Worm (Caenorhabditis elegans) whole organism, midembryonic: Measurements from ENCODE around the gene emb-27.

Source experiments
- T22C8.4 ChIP-seq: fragments of 200-800 bp; sonication (Bioruptor generic); IDR thresholded peaks from 2 replicates; pipeline ENCODE4 v1.3.6; 2022; ENCODE audit warnings: missing genetic modification characterization, missing compliant biosample characterization
- cog-1 ChIP-seq: sonication (generic microtip); optimal IDR thresholded peaks from 2 replicates; lab custom pipeline; 2016; ENCODE audit warnings: missing genetic modification characterization, missing compliant biosample characterization
- flt-1 ChIP-seq: fragments of 200-800 bp; sonication (Bioruptor generic); IDR thresholded peaks from 2 replicates; pipeline ENCODE4 v1.3.6; 2022; ENCODE audit warnings: missing genetic modification characterization, missing compliant biosample characterization
- klf-2 ChIP-seq: fragments of 200-800 bp; sonication (Bioruptor generic); conservative IDR thresholded peaks from 2 replicates; pipeline ENCODE4 v1.3.6; 2022; ENCODE audit warnings: missing genetic modification reagents, missing genetic modification characterization, missing compliant biosample characterization
- med-1 ChIP-seq: sonication (generic microtip); optimal IDR thresholded peaks from 2 replicates; lab custom pipeline; 2017; ENCODE audit warnings: missing genetic modification characterization, mild to moderate bottlenecking, missing compliant biosample characterization, antibody characterized with exemption, missing genetic modification reagents; ENCODE audit not compliant: insufficient read depth
- ref-1 ChIP-seq: fragments of 200-800 bp; sonication (Bioruptor generic); conservative IDR thresholded peaks from 2 replicates; pipeline ENCODE4 v1.3.6; 2022; ENCODE audit warnings: missing genetic modification reagents, missing genetic modification characterization, missing compliant biosample characterization
- tab-1 ChIP-seq: fragments of 200-800 bp; sonication (Bioruptor generic); IDR thresholded peaks from 2 replicates; pipeline ENCODE4 v1.3.6; 2022; ENCODE audit warnings: missing genetic modification characterization, missing compliant biosample characterization
- ztf-23 ChIP-seq: fragments of 200-800 bp; sonication (Bioruptor generic); IDR thresholded peaks from 2 replicates; pipeline ENCODE4 v1.3.6; 2022; ENCODE audit warnings: missing genetic modification reagents, missing genetic modification characterization, missing compliant biosample characterization
- ztf-29 ChIP-seq: fragments of 200-800 bp; sonication (Bioruptor generic); IDR thresholded peaks from 2 replicates; pipeline ENCODE4 v1.3.6; 2022; ENCODE audit warnings: missing genetic modification reagents, missing genetic modification characterization, missing compliant biosample characterization

- no peak for TF ChIP-seq ztf-23 (GFP tag; lab: Robert Waterston, UW)
- no peak for TF ChIP-seq flt-1
- TF ChIP-seq ref-1 (GFP tag; lab: Robert Waterston, UW), result no peak
- no peak for TF ChIP-seq tab-1
- no peak for TF ChIP-seq klf-2 (GFP tag; lab: Robert Waterston, UW)
- TF ChIP-seq ztf-29 (GFP tag; lab: Robert Waterston, UW), result no peak
- no peak for TF ChIP-seq T22C8.4 (GFP tag; lab: Robert Waterston, UW)
- TF ChIP-seq cog-1 (tag; lab: Kevin White, UChicago), result no peak
- no peak for TF ChIP-seq med-1
These were observed 9.2 kb downstream of the emb-27 start for ce11 chrII:8152711-8153325.
